Worm (Caenorhabditis elegans): Measurements from ENCODE around the gene str-198.

Gene str-198

ce11 chrV:16046573-16046972 lies 1.0 kb upstream of the str-198 start, which contains the start of gene ZK285.2:
ZK285.2 (plus strand) TSS chrV:16046873.
- TF ChIP-seq lsy-27 (tag; optimal IDR thresholded peaks at IDR 0.05; ENCODE audit: borderline replicate concordance, insufficient read depth) (no peak), ceh-91 (GFP tag; IDR thresholded peaks at IDR 0.05) (no peak), lin-54 (GFP tag; optimal IDR thresholded peaks at IDR 0.05) (no peak)

- peak; percentile 77; the same call in 1 of the 2 replicates for TF ChIP-seq egrh-3 (GFP tag; IDR thresholded peaks at IDR 0.05)
- TF ChIP-seq K12H6.12 (tag; optimal IDR thresholded peaks at IDR 0.05), result no peak
- no peak for TF ChIP-seq hsf-1 (GFP tag; IDR thresholded peaks at IDR 0.05)
- no peak for TF ChIP-seq rec-8 (tag; optimal IDR thresholded peaks at IDR 0.05)
- TF ChIP-seq ztf-18 (tag; optimal IDR thresholded peaks at IDR 0.05), result no peak
- TF ChIP-seq cebp-2 (GFP tag; IDR thresholded peaks at IDR 0.05), result no peak
Measured at ce11 chrV:16047052-16047451, 556 bp upstream of the str-198 start.

ce11 chrV:16049177-16049576 lies 1.6 kb downstream of the str-198 start, which contains the start of gene best-12:
best-12 (plus strand) TSS chrV:16049477.
- no peak for TF ChIP-seq hlh-12 (tag; optimal IDR thresholded peaks at IDR 0.05)
- no peak for TF ChIP-seq attf-6 (GFP tag; IDR thresholded peaks at IDR 0.05)
- no peak for TF ChIP-seq nhr-179 (tag; optimal IDR thresholded peaks at IDR 0.05)
- TF ChIP-seq nfya-1 (tag; optimal IDR thresholded peaks at IDR 0.05; ENCODE audit: borderline replicate concordance, insufficient read depth), result no peak
- no peak for TF ChIP-seq B0035.1 (tag; optimal IDR thresholded peaks at IDR 0.05)
- TF ChIP-seq efl-1 (GFP tag; optimal IDR thresholded peaks at IDR 0.05), result no peak
- no peak for TF ChIP-seq F52B5.7 (tag; optimal IDR thresholded peaks at IDR 0.05)
- no peak for TF ChIP-seq gei-17 (GFP tag; optimal IDR thresholded peaks at IDR 0.05)
- TF ChIP-seq let-526 (GFP tag; IDR thresholded peaks at IDR 0.05), result no peak
- TF ChIP-seq ztf-26 (tag; optimal IDR thresholded peaks at IDR 0.05), result no peak
- TF ChIP-seq egl-44 (GFP tag; IDR thresholded peaks at IDR 0.05), result no peak
- no peak for TF ChIP-seq madf-6 (GFP tag; IDR thresholded peaks at IDR 0.05)
- no peak for TF ChIP-seq hsf-1 (GFP tag; IDR thresholded peaks at IDR 0.05)
- TF ChIP-seq F57A8.1 (GFP tag; optimal IDR thresholded peaks at IDR 0.05), result no peak
- TF ChIP-seq hmg-20 (GFP tag; IDR thresholded peaks at IDR 0.05), result no peak
- TF ChIP-seq C17E4.6 (GFP tag; IDR thresholded peaks at IDR 0.05), result no peak
- TF ChIP-seq nhr-27 (tag; optimal IDR thresholded peaks at IDR 0.05), result no peak

ce11 chrV:16053373-16053772 lies 5.8 kb downstream of the str-198 start, which contains the start of gene F14H3.3:
F14H3.3 (minus strand) TSS chrV:16053473.
- no peak for TF ChIP-seq D2030.7 (GFP tag; IDR thresholded peaks at IDR 0.05)
- TF ChIP-seq nhr-80 (tag; optimal IDR thresholded peaks at IDR 0.05), result no peak
- TF ChIP-seq nhr-179 (tag; optimal IDR thresholded peaks at IDR 0.05), result no peak
- TF ChIP-seq attf-6 (GFP tag; IDR thresholded peaks at IDR 0.05), result no peak
- TF ChIP-seq rcor-1 (GFP tag; IDR thresholded peaks at IDR 0.05), result no peak
- TF ChIP-seq nfya-1 (tag; optimal IDR thresholded peaks at IDR 0.05; ENCODE audit: borderline replicate concordance, insufficient read depth), result no peak
- no peak for TF ChIP-seq let-526 (GFP tag; IDR thresholded peaks at IDR 0.05)
- no peak for TF ChIP-seq let-607 (tag; optimal IDR thresholded peaks at IDR 0.05)
- no peak for TF ChIP-seq ztf-28 (GFP tag; IDR thresholded peaks at IDR 0.05)
- no peak for TF ChIP-seq nfyb-1 (GFP tag; IDR thresholded peaks at IDR 0.05)
- no peak for TF ChIP-seq B0019.2 (GFP tag; conservative IDR thresholded peaks at IDR 0.05)

- TF ChIP-seq sptf-2 (GFP tag; optimal IDR thresholded peaks at IDR 0.05), result no peak
- TF ChIP-seq Y56A3A.18 (GFP tag; IDR thresholded peaks at IDR 0.05), result no peak
- peak; percentile 5 for TF ChIP-seq dpl-1 (GFP tag; optimal IDR thresholded peaks at IDR 0.05)
- TF ChIP-seq hmg-1.2 (GFP tag; IDR thresholded peaks at IDR 0.05), result no peak; the same call in 1 of the 2 replicates
- TF ChIP-seq chd-7 (tag; optimal IDR thresholded peaks at IDR 0.05), result no peak
- TF ChIP-seq B0019.2 (GFP tag; conservative IDR thresholded peaks at IDR 0.05), result no peak
- peak; percentile 42 for TF ChIP-seq xnd-1 (tag; optimal IDR thresholded peaks at IDR 0.05)
- TF ChIP-seq efl-1 (GFP tag; optimal IDR thresholded peaks at IDR 0.05), result peak; percentile 62
- TF ChIP-seq attf-3 (GFP tag; conservative IDR thresholded peaks at IDR 0.05), result no peak
- TF ChIP-seq nhr-27 (tag; optimal IDR thresholded peaks at IDR 0.05), result no peak
- TF ChIP-seq Y53G8AR.9 (GFP tag; conservative IDR thresholded peaks at IDR 0.05), result no peak
- no peak for TF ChIP-seq ztf-18 (tag; optimal IDR thresholded peaks at IDR 0.05)
- no peak for TF ChIP-seq hrde-1 (tag; optimal IDR thresholded peaks at IDR 0.05; ENCODE audit: borderline replicate concordance)
- TF ChIP-seq madf-6 (GFP tag; IDR thresholded peaks at IDR 0.05), result peak; percentile 88
- peak; percentile 69 for TF ChIP-seq madf-8 (GFP tag; conservative IDR thresholded peaks at IDR 0.05)
Measured at ce11 chrV:16055031-16055430, 7.4 kb downstream of the str-198 start, which contains the start of gene F14H3.4. F14H3.4 (minus strand) TSS chrV:16055072.

Measured in whole organism, young adult.